Fruit fly (Drosophila melanogaster) Kc167 (cell line): ENCODE results near the gene sti.

Source experiments
- Myc ChIP-seq: fragments of >200 bp; optimal IDR thresholded peaks from 2 replicates; lab custom pipeline; 2017; ENCODE audit warnings: missing external identifiers
- Sin3A ChIP-seq: fragments of >200 bp; optimal IDR thresholded peaks from 2 replicates; lab custom pipeline; 2018; ENCODE audit warnings: missing external identifiers
- h ChIP-seq: fragments of >200 bp; optimal IDR thresholded peaks from 3 replicates; lab custom pipeline; 2018; ENCODE audit warnings: missing external identifiers
- insv ChIP-seq: fragments of >200 bp; optimal IDR thresholded peaks from 3 replicates; lab custom pipeline; 2018; ENCODE audit warnings: missing external identifiers
- psq ChIP-seq: fragments of >200 bp; optimal IDR thresholded peaks from 2 replicates; lab custom pipeline; 2017; ENCODE audit warnings: missing external identifiers
- ttk ChIP-seq: sonication (Bioruptor generic); optimal IDR thresholded peaks from 2 replicates; lab custom pipeline; 2017; ENCODE audit warnings: missing external identifiers

sti gene

DNA sequence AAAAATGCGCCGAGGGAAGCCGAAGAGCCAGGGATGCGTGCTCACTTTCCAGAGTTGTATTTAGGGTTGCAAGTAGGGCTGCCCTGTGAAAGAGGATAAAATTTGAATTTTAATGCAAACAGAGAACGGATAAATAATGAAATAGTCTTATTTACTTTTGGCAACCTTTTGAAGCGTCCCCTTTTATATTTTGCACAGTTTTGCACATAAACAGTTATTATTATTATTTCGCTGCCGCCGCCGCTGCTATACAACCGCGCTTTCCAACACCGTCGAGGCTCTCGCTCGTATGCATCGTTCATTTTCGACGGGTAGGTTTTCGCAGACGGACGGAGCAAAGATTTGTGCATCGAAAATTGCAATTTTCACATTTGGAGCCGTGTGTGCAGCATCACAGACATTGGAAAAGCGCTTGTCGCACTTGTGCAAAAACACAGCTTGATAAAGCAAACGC lies at the start of gene sti, which contains the start of gene tral:
TSS of gene sti (minus strand) at position 54 of the 454 bp plus-strand sequence.
TSS of gene tral (plus strand) at position 298 of the 454 bp plus-strand sequence.
- TF ChIP-seq Myc (lab: Kevin White, UChicago) (no peak), h (lab: Kevin White, UChicago) (no peak), insv (lab: Kevin White, UChicago) (no peak), ttk (lab: Kevin White, UChicago) (no peak)

DNA sequence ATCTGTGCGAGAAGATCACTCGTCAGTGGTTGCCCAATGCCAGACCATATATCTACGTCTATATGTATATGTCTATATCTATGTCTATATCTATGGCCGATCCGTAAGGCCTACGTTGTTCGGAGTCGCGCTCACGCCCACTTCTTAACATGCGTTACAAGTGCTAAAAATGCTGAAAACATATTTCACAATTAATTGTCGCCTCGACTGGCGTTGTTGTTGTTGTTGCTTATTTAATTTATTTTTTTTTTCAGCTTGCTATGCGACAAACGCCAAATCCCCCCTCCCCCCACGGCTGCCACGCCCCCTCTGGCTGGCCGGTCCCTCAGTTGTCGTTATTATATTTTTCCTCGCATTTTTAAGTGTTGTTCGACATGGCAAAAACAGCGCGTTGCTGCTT lies 49.7 kb upstream of the sti start:
- TF ChIP-seq Myc (lab: Kevin White, UChicago) (no peak), Sin3A (lab: Kevin White, UChicago) (no peak)

DNA sequence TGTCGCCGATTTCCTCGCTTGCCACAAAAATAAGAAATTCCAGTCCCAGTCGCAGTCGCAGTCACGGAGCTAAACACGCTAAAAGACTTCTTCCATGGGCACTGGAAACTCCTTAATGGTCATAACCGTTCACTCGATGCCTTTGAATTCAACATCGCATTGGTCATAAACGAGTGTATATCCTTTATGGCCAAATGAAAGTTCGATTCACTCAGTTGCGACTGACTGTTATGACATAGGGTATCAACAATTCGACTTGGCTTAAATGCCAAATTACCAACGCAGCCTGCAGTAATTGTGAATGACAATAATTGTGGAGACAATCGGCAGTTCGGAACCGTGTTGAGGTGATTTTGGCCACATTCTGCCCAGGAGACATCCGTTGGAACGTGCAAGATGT lies 44.7 kb upstream of the sti start:
- TF ChIP-seq h (lab: Kevin White, UChicago) (no peak), Sin3A (lab: Kevin White, UChicago) (no peak), Myc (lab: Kevin White, UChicago) (no peak), ttk (lab: Kevin White, UChicago) (no peak), insv (lab: Kevin White, UChicago) (no peak), psq (no peak)

DNA sequence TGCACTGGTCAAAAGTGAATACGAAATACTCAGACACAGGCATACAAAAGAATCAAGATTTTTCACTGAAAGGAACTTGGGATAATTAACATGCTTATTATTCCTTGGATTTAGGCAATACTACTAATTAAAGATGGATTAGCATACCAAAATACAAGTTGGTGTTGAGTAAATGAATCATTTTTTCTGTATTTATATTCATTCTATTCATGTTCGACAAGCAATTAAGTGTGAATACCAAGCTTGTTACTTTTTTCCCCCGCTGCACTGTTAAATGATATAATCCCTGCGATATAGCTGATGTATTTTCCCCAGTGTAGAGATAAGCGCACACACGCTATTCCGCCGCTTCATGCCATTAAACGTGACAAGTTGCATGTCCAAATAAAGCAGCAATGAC lies 43.1 kb upstream of the sti start:
- no peak for TF ChIP-seq Myc (lab: Kevin White, UChicago)
- TF ChIP-seq ttk (lab: Kevin White, UChicago), result no peak
- TF ChIP-seq h (lab: Kevin White, UChicago), result no peak
- no peak for TF ChIP-seq Sin3A (lab: Kevin White, UChicago)
- no peak for TF ChIP-seq insv (lab: Kevin White, UChicago)
- TF ChIP-seq psq, result no peak

DNA sequence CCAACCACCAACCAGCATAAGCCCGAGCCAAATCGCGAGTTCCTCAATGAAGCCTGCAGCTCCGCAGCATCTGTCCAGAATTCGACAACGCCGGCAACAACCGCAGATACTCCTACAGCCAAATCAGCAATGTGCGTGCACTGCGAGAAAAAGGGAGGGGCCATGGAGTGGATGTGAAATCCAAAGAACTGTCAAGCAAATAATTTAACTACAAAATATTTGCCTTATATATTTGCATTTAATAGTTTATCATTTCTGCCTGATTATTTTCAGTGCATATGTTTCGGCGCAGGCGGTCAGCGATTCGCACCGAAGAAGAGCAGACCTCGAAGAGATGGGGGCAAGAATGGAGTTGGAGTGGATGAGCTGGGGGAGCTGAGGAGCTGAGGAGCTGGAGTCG lies 37.1 kb upstream of the sti start:
- TF ChIP-seq Myc (lab: Kevin White, UChicago) (no peak), Sin3A (lab: Kevin White, UChicago) (no peak), psq (no peak), h (lab: Kevin White, UChicago) (no peak), ttk (lab: Kevin White, UChicago) (no peak), insv (lab: Kevin White, UChicago) (no peak)

DNA sequence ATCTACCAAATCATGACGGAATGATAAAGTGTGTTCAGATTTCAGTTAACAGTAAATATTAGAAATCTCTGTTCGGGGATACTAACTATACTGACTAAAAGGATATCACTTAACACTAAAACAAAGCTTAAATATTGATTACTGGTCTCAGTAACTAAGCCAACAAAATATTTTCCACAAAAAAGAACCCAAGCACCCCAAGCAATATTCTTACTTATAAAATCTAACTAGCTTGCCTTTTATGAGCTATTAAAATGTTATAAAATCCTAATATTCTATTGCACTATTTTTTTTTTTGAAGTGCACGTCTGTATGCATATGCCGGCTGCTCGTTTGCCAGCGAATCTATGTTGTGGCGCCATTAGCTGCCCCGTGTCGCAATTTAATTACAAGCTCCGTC lies 34.9 kb upstream of the sti start:
- TF ChIP-seq ttk (lab: Kevin White, UChicago) (no peak), psq (no peak), insv (lab: Kevin White, UChicago) (no peak), Sin3A (lab: Kevin White, UChicago) (no peak), Myc (lab: Kevin White, UChicago) (no peak), h (lab: Kevin White, UChicago) (no peak)

DNA sequence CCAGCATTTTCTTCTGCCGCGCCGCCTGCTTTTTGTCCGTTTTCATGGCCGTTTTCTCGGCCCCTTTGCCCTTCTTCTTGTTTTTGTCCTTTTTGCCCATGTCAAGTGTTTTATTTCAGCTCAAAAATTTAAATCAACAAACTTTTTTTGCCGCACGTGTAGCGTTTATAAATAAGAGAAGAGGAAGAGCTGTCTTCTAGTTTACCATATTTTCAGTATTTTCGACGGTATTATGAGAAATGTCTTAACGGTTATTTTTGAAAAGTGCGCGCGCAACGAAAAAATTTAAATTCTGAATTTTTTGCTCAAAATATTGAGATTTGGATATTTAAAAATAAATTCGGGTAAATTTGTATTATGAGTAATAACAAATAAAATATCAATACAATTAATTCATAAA lies 22.5 kb upstream of the sti start, which contains the start of gene CG4069:
TSS of gene CG4069 (minus strand) at position 193 of the 400 bp plus-strand sequence.
- no peak for TF ChIP-seq psq
- no peak for TF ChIP-seq Myc (lab: Kevin White, UChicago)
- TF ChIP-seq ttk (lab: Kevin White, UChicago), result no peak
- TF ChIP-seq insv (lab: Kevin White, UChicago), result no peak
- TF ChIP-seq Sin3A (lab: Kevin White, UChicago), result no peak
- no peak for TF ChIP-seq h (lab: Kevin White, UChicago)

DNA sequence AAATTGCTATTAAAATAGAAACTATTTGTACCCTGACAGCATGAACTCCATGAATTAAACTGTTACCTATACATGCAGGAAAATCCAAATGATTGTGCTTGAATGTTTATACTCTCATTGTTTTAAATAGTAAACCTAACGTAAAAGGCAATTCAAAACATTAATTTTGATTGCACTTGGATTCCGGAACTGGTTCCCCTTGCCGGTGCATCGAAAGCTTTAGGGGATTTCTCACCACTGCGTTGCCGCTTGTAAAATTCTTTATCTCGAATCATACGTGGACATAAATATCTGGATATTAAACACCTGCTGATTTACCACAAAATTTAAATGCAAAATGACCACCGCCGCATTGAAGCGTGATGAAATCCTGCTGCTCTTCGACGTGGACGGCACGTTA lies 19.7 kb upstream of the sti start, which contains the start of gene Pmm2:
TSS of gene Pmm2 (plus strand) at position 273 of the 400 bp plus-strand sequence.
- no peak for TF ChIP-seq ttk (lab: Kevin White, UChicago)
- no peak for TF ChIP-seq Myc (lab: Kevin White, UChicago)
- no peak for TF ChIP-seq Sin3A (lab: Kevin White, UChicago)
- no peak for TF ChIP-seq h (lab: Kevin White, UChicago)
- no peak for TF ChIP-seq insv (lab: Kevin White, UChicago)
- TF ChIP-seq psq, result no peak

DNA sequence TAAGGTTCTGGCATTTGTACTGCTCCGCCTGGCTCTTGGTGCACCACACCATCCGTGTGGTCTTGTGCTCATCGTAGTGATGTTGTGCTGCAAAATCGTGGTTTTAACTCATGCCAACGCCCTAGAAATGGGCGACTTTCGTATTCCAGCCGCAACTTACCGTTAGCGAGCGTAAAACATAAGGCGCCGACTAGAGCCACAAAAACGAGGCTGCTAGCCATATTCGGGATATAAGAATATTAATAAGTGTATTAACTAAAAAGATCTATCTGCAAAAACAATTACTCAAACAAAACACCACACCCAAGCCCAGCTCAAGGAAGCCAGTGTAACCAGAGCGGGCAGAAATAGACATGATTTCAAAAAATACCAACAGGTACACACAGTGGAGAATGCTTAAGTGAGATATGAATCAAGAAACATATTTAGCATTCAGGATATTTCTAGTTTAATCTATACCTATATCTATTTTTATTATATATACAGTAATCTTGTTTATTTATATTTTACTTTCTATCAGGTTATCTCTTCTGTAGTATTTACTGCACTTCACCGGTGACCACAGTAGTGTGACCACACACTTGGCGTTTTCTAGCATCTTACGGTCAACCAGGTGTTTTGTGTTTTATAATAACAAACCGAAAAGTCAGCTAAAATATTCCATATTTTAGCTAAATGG lies 18.9 kb upstream of the sti start, which contains the start of the genes Tsf2 and CG34242:
TSS of gene Tsf2 (minus strand) at position 333 of the 679 bp plus-strand sequence.
TSS of gene CG34242 (plus strand) at position 605 of the 679 bp plus-strand sequence.
- TF ChIP-seq h (lab: Kevin White, UChicago) (no peak), insv (lab: Kevin White, UChicago) (no peak), psq (no peak), Myc (lab: Kevin White, UChicago) (no peak), Sin3A (lab: Kevin White, UChicago) (no peak), ttk (lab: Kevin White, UChicago) (no peak)

DNA sequence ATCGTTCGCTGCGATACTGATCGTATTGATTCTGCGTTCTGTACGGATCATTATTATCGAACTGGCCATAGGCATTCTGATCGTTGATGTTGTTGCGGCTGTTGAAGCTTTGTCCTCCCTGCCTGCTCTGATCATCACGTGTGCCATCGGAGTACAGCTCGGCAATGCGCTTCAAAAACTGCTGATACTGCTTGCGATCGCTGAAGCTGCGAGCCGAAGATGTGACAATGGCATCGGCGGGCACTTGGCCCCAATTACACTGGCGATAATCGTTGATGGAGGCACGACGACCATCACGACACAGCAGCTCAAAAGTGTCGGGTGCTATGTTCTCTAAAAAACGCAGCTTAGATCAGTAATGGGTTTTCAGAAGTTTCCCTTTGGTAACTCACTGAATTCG lies 17.6 kb upstream of the sti start:
- TF ChIP-seq Myc (lab: Kevin White, UChicago) (no peak), h (lab: Kevin White, UChicago) (no peak), Sin3A (lab: Kevin White, UChicago) (no peak), insv (lab: Kevin White, UChicago) (no peak), psq (no peak), ttk (lab: Kevin White, UChicago) (no peak)

DNA sequence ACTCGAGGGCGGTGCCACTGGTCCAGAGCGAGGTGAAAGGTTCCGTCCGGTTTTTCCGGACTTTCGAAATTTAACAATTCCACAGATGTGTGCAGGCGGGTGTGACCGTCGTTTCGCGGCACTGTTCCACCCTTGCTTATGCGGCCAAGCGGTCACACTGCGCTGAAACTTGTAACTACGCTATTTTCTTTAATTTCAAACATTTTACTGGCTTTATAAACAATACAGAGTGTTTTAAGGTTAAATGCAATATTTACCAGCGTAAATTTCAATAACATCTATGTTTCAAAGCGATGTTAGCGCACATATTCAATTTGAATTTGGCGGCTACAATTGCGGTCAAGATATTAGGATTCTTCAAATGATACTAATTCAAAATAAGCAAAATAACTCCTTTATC lies 15.4 kb upstream of the sti start, which contains the start of gene nst:
TSS of gene nst (minus strand) at position 128 of the 400 bp plus-strand sequence.
- no peak for TF ChIP-seq Sin3A (lab: Kevin White, UChicago)
- no peak for TF ChIP-seq insv (lab: Kevin White, UChicago)
- no peak for TF ChIP-seq psq
- no peak for TF ChIP-seq ttk (lab: Kevin White, UChicago)
- no peak for TF ChIP-seq h (lab: Kevin White, UChicago)
- TF ChIP-seq Myc (lab: Kevin White, UChicago), result no peak
